Fruit fly (Drosophila melanogaster): ENCODE data around the gene Vps60.
A peak's percentile ranks its signal among the peaks of the same experiment; 100 is the strongest.

The Vps60 gene

DNA sequence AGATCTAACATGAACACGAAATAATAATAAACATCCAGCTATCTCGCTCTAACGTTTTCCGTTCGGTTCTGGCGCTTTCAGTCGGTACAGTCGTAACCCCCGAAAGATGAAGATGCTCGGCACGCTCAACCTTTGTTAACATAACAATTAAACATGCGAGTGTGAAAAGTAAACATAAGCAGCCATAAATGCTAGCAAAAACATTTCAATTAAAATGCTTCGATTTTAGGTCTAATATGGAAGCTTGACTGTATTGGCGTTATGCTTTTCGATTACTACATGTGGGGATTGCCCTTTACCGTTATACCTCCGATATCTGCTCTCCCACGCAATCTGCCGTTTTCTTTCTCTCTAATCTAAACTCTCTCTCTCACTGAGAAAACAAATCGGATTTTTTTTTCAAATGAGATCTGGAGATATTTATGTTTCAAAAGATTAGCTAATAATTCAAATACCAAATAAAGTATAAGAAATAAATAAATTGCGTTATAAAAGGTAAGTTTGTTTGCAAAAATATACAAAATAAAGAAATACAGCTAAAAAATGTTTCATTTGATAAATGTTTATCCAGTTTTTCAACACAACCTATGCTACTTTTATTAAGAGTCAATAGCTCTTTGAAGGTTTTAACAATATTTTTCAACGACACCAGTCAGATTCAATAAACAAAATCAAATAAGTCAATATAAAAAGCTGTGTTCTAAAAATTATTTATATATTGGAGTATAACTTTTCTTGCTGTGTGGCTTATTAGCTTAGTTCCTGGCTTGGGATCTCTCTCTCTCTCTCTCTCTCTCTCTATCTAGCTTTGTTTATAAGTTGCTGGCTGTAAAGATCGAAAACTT, 37.2 kb upstream of the Vps60 start (continued):
- TF ChIP-seq CG2889 (GFP tag; IDR thresholded peaks at IDR 0.05) (peak; percentile 92), CG10431 (GFP tag; optimal IDR thresholded peaks at IDR 0.05) (peak; percentile 32), CG11696 (GFP tag; IDR thresholded peaks at IDR 0.05) (peak; percentile 80), Bteb2 (GFP tag; optimal IDR thresholded peaks at IDR 0.05) (peak; percentile 83), CG9876 (GFP tag; optimal IDR thresholded peaks at IDR 0.05) (peak; percentile 90), C15 (GFP tag; IDR thresholded peaks at IDR 0.05) (peak; percentile 91), CG9609 (GFP tag; optimal IDR thresholded peaks at IDR 0.05) (peak; percentile 91), tup (GFP tag; optimal IDR thresholded peaks at IDR 0.05) (peak; percentile 81), CG12155 (GFP tag; optimal IDR thresholded peaks at IDR 0.05) (peak; percentile 85), Hey (tag; optimal IDR thresholded peaks at IDR 0.05) (peak; percentile 57), ato (GFP tag; IDR thresholded peaks at IDR 0.05; ENCODE audit: partially characterized antibody) (no peak), dmrt99B (tag; optimal IDR thresholded peaks at IDR 0.05) (peak; percentile 86), Kr (GFP tag; optimal IDR thresholded peaks at IDR 0.05) (no peak), CG13624 (GFP tag; optimal IDR thresholded peaks at IDR 0.05) (peak; percentile 93), Hand (GFP tag; optimal IDR thresholded peaks at IDR 0.05) (peak; percentile 69), CG15479 (GFP tag; optimal IDR thresholded peaks at IDR 0.05) (no peak)

DNA sequence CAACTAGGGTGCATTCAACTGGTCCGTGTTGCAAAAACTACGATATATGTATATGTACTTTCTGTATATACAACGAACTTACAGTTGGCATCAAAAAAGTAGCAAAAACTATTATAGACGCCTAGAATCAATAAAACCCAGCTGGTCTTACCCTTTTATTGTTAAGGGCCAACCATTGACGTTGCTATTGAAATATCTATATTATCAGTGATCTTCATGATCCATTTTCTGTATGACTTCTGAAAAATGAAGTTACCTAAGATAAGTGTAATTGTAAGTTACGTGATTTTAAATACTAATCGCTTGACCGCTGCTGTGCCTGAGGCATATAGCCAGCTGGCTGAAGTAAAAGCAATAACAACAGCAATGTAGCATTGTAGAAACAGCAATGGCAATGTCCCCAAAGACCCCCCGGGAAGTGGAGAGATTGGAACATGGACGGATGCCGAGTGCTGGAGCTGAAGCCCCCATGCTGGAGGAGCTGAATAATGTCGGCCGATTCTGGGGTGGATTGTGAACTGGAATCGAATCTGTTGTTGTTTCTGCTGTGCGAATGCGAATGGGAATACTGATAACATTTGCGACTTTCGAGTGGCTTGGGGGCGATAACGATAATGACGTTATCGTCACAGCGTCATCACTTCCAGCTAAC, 36.4 kb upstream of the Vps60 start:
- TF ChIP-seq Sox102F (GFP tag; optimal IDR thresholded peaks at IDR 0.05): peak; percentile 61
- TF ChIP-seq slbo (GFP tag; IDR thresholded peaks at IDR 0.05): peak; percentile 43; the same call in 1 of the 2 replicates
- TF ChIP-seq Dip3 (GFP tag; optimal IDR thresholded peaks at IDR 0.05): peak; percentile 16
- TF ChIP-seq CG17359 (tag; optimal IDR thresholded peaks at IDR 0.05): peak; percentile 39
- peak; percentile 3 to 35 for TF ChIP-seq Pdp1 (GFP tag; optimal IDR thresholded peaks at IDR 0.05)
- TF ChIP-seq lbe (GFP tag; optimal IDR thresholded peaks at IDR 0.05): peak; percentile 37
- TF ChIP-seq dpn (GFP tag; optimal IDR thresholded peaks at IDR 0.05): peak in 1 of 2 experiments; percentile 36
- no peak for TF ChIP-seq E2f1 (GFP tag; IDR thresholded peaks at IDR 0.05)
- peak; percentile 50 for TF ChIP-seq Blimp-1 (GFP tag; optimal IDR thresholded peaks at IDR 0.05)
- TF ChIP-seq CG10274 (GFP tag; optimal IDR thresholded peaks at IDR 0.05): peak; percentile 7
- no peak for TF ChIP-seq CG6813 (GFP tag; optimal IDR thresholded peaks at IDR 0.05)
- TF ChIP-seq bab2 (GFP tag; optimal IDR thresholded peaks at IDR 0.05): peak; percentile 11
- no peak for TF ChIP-seq CG6765 (GFP tag; optimal IDR thresholded peaks at IDR 0.05)
- no peak for TF ChIP-seq Jarid2 (GFP tag; optimal IDR thresholded peaks at IDR 0.05)
- TF ChIP-seq org-1 (GFP tag; optimal IDR thresholded peaks at IDR 0.05): no peak
- TF ChIP-seq CG3726 (GFP tag; IDR thresholded peaks at IDR 0.05): no peak
- no peak for TF ChIP-seq ftz-f1 (GFP tag; optimal IDR thresholded peaks at IDR 0.05)
- peak; percentile 24 for TF ChIP-seq D19B (GFP tag; optimal IDR thresholded peaks at IDR 0.05)
- peak; percentile 4 for TF ChIP-seq CG33213 (GFP tag; optimal IDR thresholded peaks at IDR 0.05)
- peak; percentile 44 for TF ChIP-seq Ssrp (tag; optimal IDR thresholded peaks at IDR 0.05)
- TF ChIP-seq Asciz (GFP tag; optimal IDR thresholded peaks at IDR 0.05): peak; percentile 50
- no peak for TF ChIP-seq CG7786 (GFP tag; optimal IDR thresholded peaks at IDR 0.05)
- no peak for TF ChIP-seq corto (GFP tag; optimal IDR thresholded peaks at IDR 0.05)
- peak; percentile 23 for TF ChIP-seq CG10147 (GFP tag; optimal IDR thresholded peaks at IDR 0.05)
- TF ChIP-seq gro (GFP tag; optimal IDR thresholded peaks at IDR 0.05): no peak
- no peak for TF ChIP-seq nerfin-2 (GFP tag; IDR thresholded peaks at IDR 0.05; ENCODE audit: partially characterized antibody)
- peak; percentile 34 for TF ChIP-seq CG4854 (GFP tag; optimal IDR thresholded peaks at IDR 0.05)
- peak; percentile 16 for TF ChIP-seq mam (GFP tag; optimal IDR thresholded peaks at IDR 0.05)
- peak; percentile 73 for TF ChIP-seq gem (tag; optimal IDR thresholded peaks at IDR 0.05)
- no peak for TF ChIP-seq ranshi (GFP tag; IDR thresholded peaks at IDR 0.05)
- TF ChIP-seq chif (GFP tag; optimal IDR thresholded peaks at IDR 0.05): peak; percentile 30 to 62

Data from whole organism, embryonic.